Fruit fly (Drosophila melanogaster): ENCODE results near the gene SLIRP1.

DNA sequence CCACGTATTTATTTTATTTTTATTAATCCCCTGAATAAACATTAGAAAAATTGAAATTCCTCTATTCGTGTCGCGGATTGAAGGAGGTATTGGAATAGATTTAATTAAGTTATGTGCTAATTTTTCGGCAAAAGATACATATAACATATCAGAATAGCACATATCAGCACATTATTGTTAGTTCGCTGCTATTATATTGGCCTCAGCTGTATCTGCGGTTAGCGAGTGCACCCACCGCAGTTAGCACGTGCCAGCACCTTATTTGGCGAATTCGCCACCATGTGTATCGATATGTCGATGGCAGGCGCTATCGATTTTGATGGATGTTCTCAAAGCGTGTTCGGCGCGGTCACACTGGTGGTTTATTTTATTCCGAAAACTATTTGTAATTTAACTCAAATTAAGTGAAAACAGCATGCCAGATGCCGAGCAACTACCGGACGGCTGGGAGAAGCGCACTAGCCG lies 26.0 kb upstream of the SLIRP1 start, which contains the start of gene dod:
- TF ChIP-seq Clk (GFP tag; optimal IDR thresholded peaks at IDR 0.05) (no peak), toe (GFP tag; optimal IDR thresholded peaks at IDR 0.05) (peak; percentile 2), CG7045 (GFP tag; optimal IDR thresholded peaks at IDR 0.05) (peak; percentile 4), ovo (GFP tag; optimal IDR thresholded peaks at IDR 0.05) (no peak), cnc (optimal IDR thresholded peaks at IDR 0.05) (no peak), CG5204 (GFP tag; optimal IDR thresholded peaks at IDR 0.05) (no peak), CG7101 (tag; optimal IDR thresholded peaks at IDR 0.05) (peak; percentile 56), CG1620 (GFP tag; optimal IDR thresholded peaks at IDR 0.05) (peak; percentile 58), CG11617 (GFP tag; optimal IDR thresholded peaks at IDR 0.05) (peak; percentile 40), Hr96 (GFP tag; optimal IDR thresholded peaks at IDR 0.05) (no peak)

Data from whole organism, adult.